Worm (Caenorhabditis elegans) whole organism, midembryonic: ENCODE data around the gene rig-4.

Experiments used
- T22C8.4 ChIP-seq: fragments of 200-800 bp; sonication (Bioruptor generic); IDR thresholded peaks from 2 replicates; pipeline ENCODE4 v1.3.6; 2022; ENCODE audit warnings: missing genetic modification characterization, missing compliant biosample characterization
- cog-1 ChIP-seq: sonication (generic microtip); optimal IDR thresholded peaks from 2 replicates; lab custom pipeline; 2016; ENCODE audit warnings: missing genetic modification characterization, missing compliant biosample characterization
- flt-1 ChIP-seq: fragments of 200-800 bp; sonication (Bioruptor generic); IDR thresholded peaks from 2 replicates; pipeline ENCODE4 v1.3.6; 2022; ENCODE audit warnings: missing genetic modification characterization, missing compliant biosample characterization
- klf-2 ChIP-seq: fragments of 200-800 bp; sonication (Bioruptor generic); conservative IDR thresholded peaks from 2 replicates; pipeline ENCODE4 v1.3.6; 2022; ENCODE audit warnings: missing genetic modification reagents, missing genetic modification characterization, missing compliant biosample characterization
- med-1 ChIP-seq: sonication (generic microtip); optimal IDR thresholded peaks from 2 replicates; lab custom pipeline; 2017; ENCODE audit warnings: missing genetic modification characterization, mild to moderate bottlenecking, missing compliant biosample characterization, antibody characterized with exemption, missing genetic modification reagents; ENCODE audit not compliant: insufficient read depth
- ref-1 ChIP-seq: fragments of 200-800 bp; sonication (Bioruptor generic); conservative IDR thresholded peaks from 2 replicates; pipeline ENCODE4 v1.3.6; 2022; ENCODE audit warnings: missing genetic modification reagents, missing genetic modification characterization, missing compliant biosample characterization
- tab-1 ChIP-seq: fragments of 200-800 bp; sonication (Bioruptor generic); IDR thresholded peaks from 2 replicates; pipeline ENCODE4 v1.3.6; 2022; ENCODE audit warnings: missing genetic modification characterization, missing compliant biosample characterization
- ztf-23 ChIP-seq: fragments of 200-800 bp; sonication (Bioruptor generic); IDR thresholded peaks from 2 replicates; pipeline ENCODE4 v1.3.6; 2022; ENCODE audit warnings: missing genetic modification reagents, missing genetic modification characterization, missing compliant biosample characterization
- ztf-29 ChIP-seq: fragments of 200-800 bp; sonication (Bioruptor generic); IDR thresholded peaks from 2 replicates; pipeline ENCODE4 v1.3.6; 2022; ENCODE audit warnings: missing genetic modification reagents, missing genetic modification characterization, missing compliant biosample characterization

Gene rig-4

DNA sequence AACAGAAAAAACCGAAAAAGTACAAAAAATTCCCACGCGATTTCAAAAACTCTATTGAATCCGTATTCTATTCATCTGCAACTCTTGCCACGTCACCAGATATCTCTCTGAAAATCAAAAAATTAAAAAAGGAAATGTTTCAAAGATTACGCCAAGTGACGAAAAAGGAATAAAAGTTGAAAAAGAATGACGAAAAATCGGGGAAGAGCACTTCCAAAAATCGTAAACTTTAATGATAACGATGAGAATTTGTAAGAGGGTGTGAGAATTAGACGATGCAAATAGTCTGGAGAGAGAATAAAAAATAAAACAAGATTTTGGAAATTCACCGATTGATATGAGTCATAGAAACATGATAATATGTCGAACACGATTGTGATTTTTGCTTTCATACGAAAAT lies 30.3 kb upstream of the rig-4 start:
- TF ChIP-seq ztf-23 (GFP tag; lab: Robert Waterston, UW) (no peak), klf-2 (GFP tag; lab: Robert Waterston, UW) (no peak), T22C8.4 (no peak), cog-1 (tag; lab: Kevin White, UChicago) (no peak), med-1 (GFP tag; lab: Kevin White, UChicago) (no peak), flt-1 (GFP tag; lab: Robert Waterston, UW) (no peak), ref-1 (GFP tag; lab: Robert Waterston, UW) (no peak)

DNA sequence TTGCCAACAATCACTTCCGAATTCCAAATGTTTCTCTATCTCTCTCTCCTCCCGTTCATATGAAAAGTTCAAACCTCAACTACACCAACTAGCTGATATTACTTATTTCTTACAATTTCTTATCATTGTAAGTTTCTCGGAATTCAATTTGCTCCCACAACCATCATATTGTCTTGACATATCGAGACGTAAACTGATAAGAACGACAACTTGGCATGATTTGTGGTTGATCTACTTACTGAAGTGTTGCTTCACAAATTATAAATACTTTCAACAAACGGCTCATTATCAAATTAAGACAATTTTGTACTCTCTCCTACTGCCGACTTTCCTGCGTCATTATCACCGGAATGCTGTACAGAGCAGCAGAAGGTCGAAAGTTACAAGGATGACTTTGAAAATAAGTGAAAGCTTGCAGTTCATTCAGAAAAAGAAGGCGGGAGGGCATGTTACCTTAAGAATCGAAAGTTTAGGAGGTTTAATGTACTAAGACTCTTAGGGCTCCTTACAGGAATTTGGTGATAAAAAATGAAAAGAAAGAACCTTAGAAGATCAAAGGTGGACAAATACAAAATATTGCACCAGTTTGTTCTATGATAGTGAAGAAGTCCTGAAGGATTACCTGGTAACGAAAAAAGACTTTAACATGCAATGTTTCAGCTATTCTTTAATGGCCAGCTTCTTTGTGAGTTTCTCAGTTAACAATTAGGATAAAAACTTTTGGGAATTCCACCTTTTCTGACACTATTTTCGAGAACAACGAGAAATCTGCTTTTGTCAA lies 28.4 kb upstream of the rig-4 start:
- no peak for TF ChIP-seq tab-1 (GFP tag; lab: Robert Waterston, UW)
- TF ChIP-seq flt-1 (GFP tag; lab: Robert Waterston, UW) = no peak
- TF ChIP-seq ztf-29 = no peak
- no peak for TF ChIP-seq med-1 (GFP tag; lab: Kevin White, UChicago)
- no peak for TF ChIP-seq T22C8.4
- no peak for TF ChIP-seq ztf-23 (GFP tag; lab: Robert Waterston, UW)
- no peak for TF ChIP-seq klf-2 (GFP tag; lab: Robert Waterston, UW)
- no peak for TF ChIP-seq cog-1 (tag; lab: Kevin White, UChicago)

DNA sequence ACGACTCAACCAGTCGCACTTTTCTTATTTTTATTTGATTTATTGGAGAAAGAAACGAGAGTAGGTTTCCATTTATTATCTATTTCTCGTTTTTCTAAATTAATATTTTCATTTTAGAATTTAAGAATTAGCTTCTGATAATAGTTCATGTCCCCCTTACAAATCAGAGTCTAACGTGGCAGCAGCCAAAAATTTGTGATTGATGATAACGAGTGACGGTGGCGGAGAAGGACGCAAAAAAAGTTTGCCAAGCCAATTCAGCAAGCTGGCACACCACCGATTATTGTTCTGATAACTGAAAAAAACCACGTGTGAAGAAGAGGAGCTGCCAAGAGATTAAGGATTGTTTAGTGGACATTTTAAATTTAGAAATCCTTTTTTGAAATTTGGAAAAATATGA lies 26.2 kb upstream of the rig-4 start:
- TF ChIP-seq tab-1 (GFP tag; lab: Robert Waterston, UW) = no peak
- TF ChIP-seq cog-1 (tag; lab: Kevin White, UChicago) = no peak
- no peak for TF ChIP-seq ref-1 (GFP tag; lab: Robert Waterston, UW)
- TF ChIP-seq klf-2 (GFP tag; lab: Robert Waterston, UW) = no peak

DNA sequence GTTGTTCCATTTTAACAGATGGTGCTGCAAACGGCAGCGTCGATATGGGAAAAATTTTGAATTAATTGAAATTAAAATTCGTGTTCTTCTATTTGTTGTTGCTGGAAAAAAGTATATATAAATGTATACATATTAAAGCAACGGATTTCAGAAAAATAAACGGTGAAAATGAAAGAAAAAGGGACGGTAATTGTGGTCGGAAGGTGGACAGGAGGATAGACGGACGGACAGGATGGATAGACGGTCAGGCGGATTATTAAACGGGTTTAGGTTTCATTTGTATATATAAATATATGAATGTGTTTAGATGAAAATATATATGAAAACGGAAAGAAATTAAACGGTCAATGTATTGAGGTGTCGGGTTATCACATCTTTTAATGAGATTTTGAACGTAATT lies 25.5 kb upstream of the rig-4 start, which contains the start of gene nhr-31:
Gene nhr-31 (minus strand): TSS at position 101 of the 400 bp plus-strand sequence.
- TF ChIP-seq ref-1 (GFP tag; lab: Robert Waterston, UW) (no peak), T22C8.4 (no peak), ztf-29 (no peak), klf-2 (GFP tag; lab: Robert Waterston, UW) (no peak), tab-1 (GFP tag; lab: Robert Waterston, UW) (no peak), med-1 (GFP tag; lab: Kevin White, UChicago) (no peak), cog-1 (tag; lab: Kevin White, UChicago) (no peak), ztf-23 (GFP tag; lab: Robert Waterston, UW) (no peak), flt-1 (GFP tag; lab: Robert Waterston, UW) (no peak)

DNA sequence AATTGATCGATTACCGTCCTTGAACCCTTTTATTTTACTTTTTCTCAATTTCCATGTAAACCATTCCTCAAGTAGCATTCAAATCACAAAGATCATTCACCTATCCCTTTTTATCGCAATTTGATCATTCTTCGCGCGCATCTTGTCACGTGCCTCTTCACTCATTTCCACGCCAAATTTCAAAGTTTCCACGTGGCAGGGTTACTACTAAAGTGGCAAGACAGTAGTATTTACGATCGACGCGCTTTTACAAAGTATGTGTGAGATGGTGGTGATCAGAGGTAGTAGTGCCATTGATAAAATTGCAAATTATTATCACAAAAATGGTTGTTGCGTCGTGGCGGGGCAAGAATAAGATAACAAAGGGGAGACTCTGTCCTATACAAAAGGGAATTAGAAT lies 24.5 kb upstream of the rig-4 start:
- TF ChIP-seq ztf-29 (no peak), ztf-23 (GFP tag; lab: Robert Waterston, UW) (no peak), med-1 (GFP tag; lab: Kevin White, UChicago) (no peak), T22C8.4 (no peak), tab-1 (GFP tag; lab: Robert Waterston, UW) (no peak), klf-2 (GFP tag; lab: Robert Waterston, UW) (no peak), ref-1 (GFP tag; lab: Robert Waterston, UW) (no peak), flt-1 (GFP tag; lab: Robert Waterston, UW) (no peak), cog-1 (tag; lab: Kevin White, UChicago) (no peak)

DNA sequence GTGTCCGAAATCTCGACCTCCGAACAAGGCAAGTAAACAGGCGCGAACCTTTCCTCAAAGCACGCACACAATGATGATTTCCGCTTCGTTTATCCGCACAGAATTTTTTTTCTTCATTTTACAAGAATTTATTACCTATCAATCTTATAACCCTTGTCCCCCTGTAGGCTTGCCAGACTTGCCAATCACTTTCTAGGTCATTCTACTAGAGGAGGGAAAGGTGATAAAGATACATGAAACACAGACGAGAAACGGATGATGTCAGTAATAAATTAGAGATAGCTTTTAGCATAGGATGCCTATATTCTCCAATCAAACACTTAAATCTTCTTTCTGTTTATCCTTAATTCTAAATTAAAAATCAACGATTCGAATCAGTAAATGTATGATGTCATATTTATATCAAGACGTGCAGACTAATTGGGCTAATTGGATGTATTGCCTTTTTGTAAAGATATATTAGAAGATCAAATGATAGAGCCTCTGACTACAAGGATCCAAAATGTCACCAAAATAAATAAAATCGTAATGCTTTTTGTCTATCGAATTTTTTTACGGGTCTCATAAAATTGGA lies 23.5 kb upstream of the rig-4 start:
- no peak for TF ChIP-seq tab-1 (GFP tag; lab: Robert Waterston, UW)
- TF ChIP-seq klf-2 (GFP tag; lab: Robert Waterston, UW) = no peak
- TF ChIP-seq ztf-23 (GFP tag; lab: Robert Waterston, UW) = no peak
- TF ChIP-seq ref-1 (GFP tag; lab: Robert Waterston, UW) = no peak
- TF ChIP-seq flt-1 (GFP tag; lab: Robert Waterston, UW) = no peak
- TF ChIP-seq med-1 (GFP tag; lab: Kevin White, UChicago) = no peak
- no peak for TF ChIP-seq ztf-29
- TF ChIP-seq cog-1 (tag; lab: Kevin White, UChicago) = no peak
- no peak for TF ChIP-seq T22C8.4

DNA sequence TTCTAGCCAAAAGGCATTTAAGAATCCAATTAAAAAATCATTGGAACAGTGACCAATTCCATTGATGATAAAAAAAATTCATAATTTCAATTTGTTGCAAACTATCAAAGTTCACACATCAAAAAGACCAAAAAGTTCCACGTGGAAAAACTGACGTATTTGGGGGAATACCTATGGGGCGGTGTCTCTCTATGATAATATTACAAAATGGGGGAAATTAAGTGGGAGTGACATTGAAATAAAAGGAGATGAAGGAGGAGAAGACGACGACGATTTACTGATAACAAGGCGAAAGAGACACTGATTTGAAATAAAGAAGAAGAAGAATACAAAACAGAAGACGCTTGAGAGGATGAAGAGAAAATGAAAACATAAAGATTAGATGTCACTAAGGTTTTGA lies 22.4 kb upstream of the rig-4 start:
- TF ChIP-seq tab-1 (GFP tag; lab: Robert Waterston, UW) (no peak), flt-1 (GFP tag; lab: Robert Waterston, UW) (no peak)

DNA sequence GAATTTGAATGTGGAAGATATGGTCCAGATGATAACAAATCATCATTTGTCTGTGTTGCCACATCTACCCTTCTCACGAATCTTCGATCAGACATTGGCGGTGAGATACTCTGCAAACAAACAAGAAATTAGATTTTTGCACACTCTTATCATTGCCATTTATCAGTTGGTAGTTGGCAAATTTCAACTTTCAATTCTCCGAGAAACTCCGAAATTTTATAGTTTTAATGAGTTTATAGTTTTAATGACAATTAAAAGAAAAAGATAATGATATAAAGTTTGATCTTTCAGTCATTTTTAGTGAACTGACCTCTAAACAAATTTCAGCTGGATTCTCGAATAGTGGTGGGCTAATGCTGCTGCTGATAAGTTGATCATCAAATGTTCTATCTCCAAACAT lies 19.9 kb upstream of the rig-4 start:
- no peak for TF ChIP-seq ztf-23 (GFP tag; lab: Robert Waterston, UW)
- TF ChIP-seq ref-1 (GFP tag; lab: Robert Waterston, UW) = no peak
- no peak for TF ChIP-seq cog-1 (tag; lab: Kevin White, UChicago)
- no peak for TF ChIP-seq ztf-29
- no peak for TF ChIP-seq tab-1 (GFP tag; lab: Robert Waterston, UW)
- TF ChIP-seq flt-1 (GFP tag; lab: Robert Waterston, UW) = no peak
- TF ChIP-seq klf-2 (GFP tag; lab: Robert Waterston, UW) = no peak
- no peak for TF ChIP-seq med-1 (GFP tag; lab: Kevin White, UChicago)
- TF ChIP-seq T22C8.4 = no peak

DNA sequence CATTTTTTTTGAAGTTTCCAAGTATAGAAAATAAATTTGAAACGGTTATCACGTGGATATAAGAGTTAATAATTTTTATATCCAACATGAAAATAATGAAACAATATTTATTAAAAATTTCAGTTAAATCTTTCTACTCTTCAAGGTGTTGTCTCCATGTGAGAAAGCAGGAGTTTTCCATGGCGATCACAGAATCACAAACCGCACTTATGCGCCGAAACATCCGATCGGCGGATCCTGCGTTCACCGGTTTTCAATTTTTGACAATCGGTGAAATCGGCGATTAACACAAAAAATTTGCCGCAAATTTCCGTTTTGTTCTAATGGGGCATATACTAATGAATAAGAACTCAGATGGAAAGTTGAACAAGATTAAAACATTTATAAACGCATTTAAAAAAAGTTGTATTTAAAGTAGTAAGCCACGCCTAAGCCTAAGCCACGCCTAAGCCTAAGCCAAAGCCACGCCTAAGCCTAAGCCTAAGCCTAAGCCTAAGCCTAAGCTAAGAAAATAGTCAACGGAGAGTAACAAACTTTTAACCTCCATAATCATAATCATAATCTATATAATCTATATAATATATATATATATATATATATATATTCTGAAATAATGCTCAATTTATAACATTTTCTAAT lies 18.2 kb upstream of the rig-4 start, which contains the start of gene C26B2.2:
Gene C26B2.2 (minus strand): TSS at position 88 of the 639 bp plus-strand sequence.
- TF ChIP-seq tab-1 (GFP tag; lab: Robert Waterston, UW) (no peak), ztf-29 (no peak), med-1 (GFP tag; lab: Kevin White, UChicago) (no peak), T22C8.4 (no peak), cog-1 (tag; lab: Kevin White, UChicago) (no peak), flt-1 (GFP tag; lab: Robert Waterston, UW) (no peak), ztf-23 (GFP tag; lab: Robert Waterston, UW) (no peak), klf-2 (GFP tag; lab: Robert Waterston, UW) (no peak), ref-1 (GFP tag; lab: Robert Waterston, UW) (no peak)
